Fruit fly (Drosophila melanogaster) whole organism, embryonic: ENCODE data around the gene CheB74a.

Source experiments
- Ada2b ChIP-seq: fragments of 200-800 bp; sonication (Bioruptor generic); IDR thresholded peaks from 2 replicates; pipeline ENCODE4 v1.3.6; 2022; ENCODE audit warnings: missing biosample characterization, missing genetic modification characterization
- B-H1 ChIP-seq: fragments of 200-800 bp; sonication (Bioruptor generic); IDR thresholded peaks from 3 replicates; pipeline ENCODE4 v1.3.6; 2022; ENCODE audit warnings: missing biosample characterization, missing genetic modification characterization
- CG10366 ChIP-seq: fragments of 200-800 bp; sonication (Bioruptor generic); IDR thresholded peaks from 2 replicates; pipeline ENCODE4 v1.3.6; 2022; ENCODE audit warnings: missing biosample characterization, missing genetic modification characterization
- CG11723 ChIP-seq: fragments of 200-800 bp; sonication (Bioruptor generic); optimal IDR thresholded peaks from 2 replicates; lab custom pipeline; 2017; ENCODE audit warnings: missing biosample characterization, mild to moderate bottlenecking, missing genetic modification characterization
- CG12659 ChIP-seq: fragments of 200-800 bp; sonication (Bioruptor generic); optimal IDR thresholded peaks from 3 replicates; lab custom pipeline; 2017; ENCODE audit warnings: mild to moderate bottlenecking, missing biosample characterization, missing genetic modification reagents, missing genetic modification characterization
- CG13123 ChIP-seq: fragments of 200-800 bp; sonication (Bioruptor generic); optimal IDR thresholded peaks from 2 replicates; lab custom pipeline; 2016; ENCODE audit warnings: missing biosample characterization, missing genetic modification characterization
- CG13287 ChIP-seq: fragments of 200-800 bp; sonication (Bioruptor generic); IDR thresholded peaks from 2 replicates; pipeline ENCODE4 v1.3.6; 2022; ENCODE audit warnings: missing biosample characterization, missing genetic modification characterization; ENCODE audit not compliant: partially characterized antibody
- CG14860 ChIP-seq: fragments of 200-800 bp; sonication (Bioruptor generic); IDR thresholded peaks from 3 replicates; pipeline ENCODE4 v1.3.6; 2022; ENCODE audit warnings: missing biosample characterization, missing genetic modification characterization; ENCODE audit not compliant: partially characterized antibody
- CG15011 ChIP-seq: fragments of 200-800 bp; sonication (Bioruptor generic); optimal IDR thresholded peaks from 3 replicates; lab custom pipeline; 2018; ENCODE audit warnings: missing biosample characterization, mild to moderate bottlenecking, missing genetic modification characterization
- CG15073 ChIP-seq: fragments of 200-800 bp; sonication (Bioruptor generic); optimal IDR thresholded peaks from 2 replicates; lab custom pipeline; 2016; ENCODE audit warnings: missing biosample characterization, missing genetic modification characterization
- CG15269 ChIP-seq: fragments of 200-800 bp; sonication (Bioruptor generic); optimal IDR thresholded peaks from 2 replicates; lab custom pipeline; 2018; ENCODE audit warnings: missing biosample characterization, mild to moderate bottlenecking, missing genetic modification characterization, moderate library complexity
- CG17359 ChIP-seq: fragments of 200-800 bp; sonication (Bioruptor generic); optimal IDR thresholded peaks from 3 replicates; lab custom pipeline; 2018; ENCODE audit warnings: missing biosample characterization, mild to moderate bottlenecking, missing genetic modification characterization, moderate library complexity
- CG17385 ChIP-seq: fragments of 200-800 bp; sonication (Bioruptor generic); optimal IDR thresholded peaks from 3 replicates; lab custom pipeline; 2018; ENCODE audit warnings: missing biosample characterization, mild to moderate bottlenecking, missing genetic modification characterization
- CG17802 ChIP-seq: fragments of 200-800 bp; sonication (Bioruptor generic); optimal IDR thresholded peaks from 2 replicates; lab custom pipeline; 2018; ENCODE audit warnings: missing biosample characterization, mild to moderate bottlenecking, missing genetic modification characterization, moderate library complexity
- CG17829 ChIP-seq: fragments of 200-800 bp; optimal IDR thresholded peaks from 2 replicates; lab custom pipeline; 2019; ENCODE audit warnings: missing biosample characterization, mild to moderate bottlenecking, missing genetic modification characterization, moderate library complexity
- CG1832 ChIP-seq: fragments of 200-800 bp; sonication (Bioruptor generic); optimal IDR thresholded peaks from 2 replicates; lab custom pipeline; 2017; ENCODE audit warnings: missing biosample characterization, mild to moderate bottlenecking, missing genetic modification characterization, inconsistent platforms
- CG30431 ChIP-seq: fragments of 200-800 bp; sonication (Bioruptor generic); optimal IDR thresholded peaks from 2 replicates; lab custom pipeline; 2017; ENCODE audit warnings: missing biosample characterization, missing genetic modification characterization
- CG4282 ChIP-seq: fragments of 200-800 bp; sonication (Bioruptor generic); optimal IDR thresholded peaks from 2 replicates; lab custom pipeline; 2016; ENCODE audit warnings: missing biosample characterization, missing genetic modification characterization
- CG6654 ChIP-seq: fragments of 200-800 bp; sonication (Bioruptor generic); optimal IDR thresholded peaks from 2 replicates; lab custom pipeline; 2017; ENCODE audit warnings: missing biosample characterization, mild to moderate bottlenecking, missing genetic modification characterization
- CG7786 ChIP-seq: fragments of 200-800 bp; sonication (Bioruptor generic); optimal IDR thresholded peaks from 2 replicates; lab custom pipeline; 2016; ENCODE audit warnings: missing biosample characterization, missing genetic modification characterization
- CG9727 ChIP-seq: fragments of 200-800 bp; sonication (Bioruptor generic); optimal IDR thresholded peaks from 3 replicates; lab custom pipeline; 2017; ENCODE audit warnings: missing biosample characterization, mild to moderate bottlenecking, missing genetic modification characterization
- Dfd ChIP-seq, 2 experiments: fragments of >200 bp; optimal IDR thresholded peaks; 2 replicates each; lab custom pipeline; 2017; ENCODE audit warnings: missing biosample characterization in 2 of 2, missing genetic modification characterization in 2 of 2
- HHEX ChIP-seq: fragments of 200-800 bp; sonication (Bioruptor generic); optimal IDR thresholded peaks from 3 replicates; lab custom pipeline; 2017; ENCODE audit warnings: missing biosample characterization, mild to moderate bottlenecking, missing genetic modification characterization, missing genetic modification reagents
- HmgZ ChIP-seq: fragments of 200-800 bp; sonication (Bioruptor generic); optimal IDR thresholded peaks from 2 replicates; lab custom pipeline; 2018; ENCODE audit warnings: missing biosample characterization, mild to moderate bottlenecking, missing genetic modification characterization
- Hsf ChIP-seq: fragments of 200-800 bp; sonication (Bioruptor generic); optimal IDR thresholded peaks from 3 replicates; lab custom pipeline; 2016; ENCODE audit warnings: missing biosample characterization, missing genetic modification characterization
- Scr ChIP-seq: fragments of 200-800 bp; sonication (Bioruptor generic); IDR thresholded peaks from 2 replicates; pipeline ENCODE4 v1.3.6; 2022; ENCODE audit warnings: missing biosample characterization, missing genetic modification characterization; ENCODE audit not compliant: partially characterized antibody
- Ssrp ChIP-seq: fragments of 200-800 bp; sonication (Bioruptor generic); optimal IDR thresholded peaks from 2 replicates; lab custom pipeline; 2018; ENCODE audit warnings: missing biosample characterization, mild to moderate bottlenecking, missing genetic modification characterization, moderate library complexity
- Tbp ChIP-seq: fragments of >200 bp; optimal IDR thresholded peaks from 2 replicates; lab custom pipeline; 2018; ENCODE audit warnings: missing biosample characterization, missing genetic modification characterization
- Trl ChIP-seq, 3 experiments: fragments of >200 bp in 2 of 3; fragments of 200-800 bp in 1 of 3; sonication (Bioruptor generic) in 1 of 3; optimal IDR thresholded peaks; 2 replicates in 1 of 3; 3 replicates in 2 of 3; lab custom pipeline; 2016 to 2017; ENCODE audit warnings: missing biosample characterization in 1 of 3, missing genetic modification characterization in 1 of 3
- bigmax ChIP-seq: fragments of 200-800 bp; sonication (Bioruptor generic); optimal IDR thresholded peaks from 2 replicates; lab custom pipeline; 2018; ENCODE audit warnings: missing biosample characterization, mild to moderate bottlenecking, missing genetic modification characterization
- br ChIP-seq: fragments of >200 bp; optimal IDR thresholded peaks from 2 replicates; lab custom pipeline; 2017
- ci ChIP-seq: fragments of 200-800 bp; sonication (Bioruptor generic); IDR thresholded peaks from 3 replicates; pipeline ENCODE4 v1.3.6; 2022; ENCODE audit warnings: missing biosample characterization, missing genetic modification characterization
- crc ChIP-seq: fragments of 200-800 bp; sonication (Bioruptor generic); optimal IDR thresholded peaks from 2 replicates; lab custom pipeline; 2016; ENCODE audit warnings: missing biosample characterization, missing genetic modification characterization
- dpn ChIP-seq, 2 experiments: fragments of 200-800 bp; sonication (Bioruptor generic); optimal IDR thresholded peaks; 3 replicates each; lab custom pipeline; 2016; ENCODE audit warnings: missing biosample characterization in 2 of 2, missing genetic modification characterization in 2 of 2
- fu2 ChIP-seq: fragments of 200-800 bp; sonication (Bioruptor generic); optimal IDR thresholded peaks from 2 replicates; lab custom pipeline; 2016; ENCODE audit warnings: missing biosample characterization, missing genetic modification characterization
- gro ChIP-seq: fragments of 200-800 bp; sonication (Bioruptor generic); optimal IDR thresholded peaks from 2 replicates; lab custom pipeline; 2016; ENCODE audit warnings: missing biosample characterization, missing genetic modification characterization
- gsb-n ChIP-seq: fragments of 200-800 bp; sonication (Bioruptor generic); optimal IDR thresholded peaks from 3 replicates; lab custom pipeline; 2018; ENCODE audit warnings: missing biosample characterization, mild to moderate bottlenecking, missing genetic modification characterization
- lilli ChIP-seq: fragments of 200-800 bp; sonication (Bioruptor generic); optimal IDR thresholded peaks from 3 replicates; lab custom pipeline; 2016; ENCODE audit warnings: missing biosample characterization, missing genetic modification characterization
- lola ChIP-seq, 3 experiments: fragments of >200 bp in 2 of 3; fragments of 200-800 bp in 1 of 3; sonication (Bioruptor generic) in 1 of 3; optimal IDR thresholded peaks; 2 replicates each; lab custom pipeline; 2017 to 2019; ENCODE audit warnings: missing biosample characterization in 3 of 3, missing genetic modification characterization in 3 of 3, mild to moderate bottlenecking in 1 of 3, moderate library complexity in 1 of 3
- mirr ChIP-seq: fragments of 200-800 bp; sonication (Bioruptor generic); optimal IDR thresholded peaks from 3 replicates; lab custom pipeline; 2018; ENCODE audit warnings: missing biosample characterization, mild to moderate bottlenecking, missing genetic modification characterization
- mld ChIP-seq: fragments of 200-800 bp; sonication (Bioruptor generic); IDR thresholded peaks from 3 replicates; pipeline ENCODE4 v1.3.6; 2022; ENCODE audit warnings: missing biosample characterization, missing genetic modification characterization; ENCODE audit not compliant: partially characterized antibody
- org-1 ChIP-seq: fragments of 200-800 bp; sonication (Bioruptor generic); optimal IDR thresholded peaks from 2 replicates; lab custom pipeline; 2017; ENCODE audit warnings: missing biosample characterization, missing genetic modification characterization
- p53 ChIP-seq: fragments of 200-800 bp; sonication (Bioruptor generic); optimal IDR thresholded peaks from 2 replicates; lab custom pipeline; 2016; ENCODE audit warnings: missing biosample characterization, missing genetic modification characterization
- ranshi ChIP-seq: fragments of 200-800 bp; sonication (Bioruptor generic); IDR thresholded peaks from 2 replicates; pipeline ENCODE4 v1.3.6; 2022; ENCODE audit warnings: missing biosample characterization, missing genetic modification characterization
- ssp ChIP-seq: fragments of 200-800 bp; sonication (Bioruptor generic); IDR thresholded peaks from 2 replicates; pipeline ENCODE4 v1.3.6; 2022; ENCODE audit warnings: missing biosample characterization, missing genetic modification characterization
- tap ChIP-seq: fragments of 200-800 bp; optimal IDR thresholded peaks from 3 replicates; lab custom pipeline; 2019; ENCODE audit warnings: missing biosample characterization, mild to moderate bottlenecking, missing genetic modification characterization, moderate library complexity
- vnd ChIP-seq: fragments of 200-800 bp; sonication (Bioruptor generic); IDR thresholded peaks from 3 replicates; pipeline ENCODE4 v1.3.6; 2022; ENCODE audit warnings: missing biosample characterization, missing genetic modification characterization; ENCODE audit not compliant: partially characterized antibody

CheB74a gene

DNA sequence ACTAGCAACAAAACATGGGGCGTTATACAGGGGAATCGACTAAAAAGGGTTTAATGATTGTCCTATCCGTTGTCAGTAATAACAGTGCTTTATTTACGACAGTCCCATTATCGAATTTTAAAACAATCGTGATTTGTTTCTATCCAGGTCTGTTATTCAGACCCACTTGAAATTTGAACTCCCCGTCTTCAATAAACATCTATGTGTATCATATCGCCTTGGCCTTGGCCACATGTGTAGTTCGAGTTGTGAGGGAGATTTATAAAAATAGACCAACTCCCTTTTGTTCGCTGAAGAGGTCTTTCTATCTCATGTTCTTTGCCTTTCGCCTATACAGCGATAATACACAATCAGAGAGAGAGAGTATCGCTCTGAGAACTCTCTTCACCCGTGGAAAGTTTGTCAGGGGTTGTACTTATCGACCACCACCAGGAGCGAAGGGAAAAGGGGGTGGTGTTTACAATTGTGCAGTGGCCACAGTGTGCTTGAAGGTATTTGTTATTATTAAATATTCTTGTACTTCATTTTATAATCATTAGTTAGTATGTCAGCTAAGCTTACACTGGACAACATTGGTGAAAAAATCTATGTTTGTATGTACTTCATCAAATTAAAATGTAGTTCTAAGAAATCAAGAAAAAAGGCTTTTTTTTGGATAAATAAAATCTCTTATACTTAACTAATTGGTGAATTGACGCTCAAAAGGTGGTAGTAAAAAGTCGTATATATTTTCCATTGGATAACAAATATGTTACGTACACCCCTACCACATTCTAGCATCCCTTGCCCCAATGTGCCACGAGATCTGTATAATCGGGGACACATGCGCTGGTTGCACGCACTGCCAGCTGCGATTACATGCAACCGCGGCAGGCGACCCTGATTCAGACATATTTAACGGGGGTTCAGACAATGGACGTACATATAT lies 37.8 kb upstream of the CheB74a start (continued):
- TF ChIP-seq CG1832 (GFP tag; lab: Kevin White, UChicago) (no peak), CG10366 (GFP tag; lab: Robert Waterston, UW) (peak; percentile 49; the same call in 1 of the 2 replicates), CG30431 (GFP tag; lab: Kevin White, UChicago) (peak; percentile 77), dpn (GFP tag; optimal IDR thresholded peaks at IDR 0.05; lab: Kevin White, UChicago) (peak; percentile 34 to 67), vnd (no peak), CG7786 (GFP tag; lab: Kevin White, UChicago) (peak; percentile 15), lilli (GFP tag; lab: Kevin White, UChicago) (peak; percentile 45), Hsf (GFP tag; lab: Kevin White, UChicago) (peak; percentile 73), crc (no peak), Dfd (GFP tag; optimal IDR thresholded peaks at IDR 0.05; lab: Kevin White, UChicago) (no peak), ssp (GFP tag; lab: Robert Waterston, UW) (peak; percentile 38; the same call in 1 of the 2 replicates), CG4282 (GFP tag; lab: Kevin White, UChicago) (peak; percentile 68), ranshi (GFP tag; lab: Robert Waterston, UW) (peak; percentile 26; the same call in 1 of the 2 replicates), Ada2b (GFP tag; lab: Robert Waterston, UW) (peak; percentile 37; the same call in 1 of the 2 replicates), B-H1 (GFP tag; lab: Robert Waterston, UW) (peak; percentile 54; the same call in 2 of the 3 replicates), mirr (no peak), gsb-n (tag; lab: Kevin White, UChicago) (peak; percentile 90), HmgZ (tag; lab: Kevin White, UChicago) (peak; percentile 23), CG9727 (GFP tag; lab: Kevin White, UChicago) (peak; percentile 93), CG11723 (GFP tag; lab: Kevin White, UChicago) (peak; percentile 69), org-1 (peak; percentile 74), Ssrp (tag; lab: Kevin White, UChicago) (peak; percentile 85), CG12659 (peak; percentile 69), bigmax (GFP tag; lab: Kevin White, UChicago) (no peak), CG15011 (GFP tag; lab: Kevin White, UChicago) (peak; percentile 62), p53 (GFP tag; lab: Kevin White, UChicago) (no peak), CG15073 (GFP tag; lab: Kevin White, UChicago) (no peak), ci (GFP tag; lab: Robert Waterston, UW) (0 out of 3 replicates have a peak, but pooled peaks have one; percentile 13), br (lab: Kevin White, UChicago) (no peak), CG13123 (peak; percentile 39), lola (GFP tag; optimal IDR thresholded peaks at IDR 0.05; lab: Kevin White, UChicago) (peak in 1 of 3 experiments; percentile 96), CG17359 (peak; percentile 69), Scr (GFP tag; lab: Robert Waterston, UW) (no peak), CG6654 (GFP tag; lab: Kevin White, UChicago) (peak; percentile 75), Tbp (no peak), mld (GFP tag; lab: Robert Waterston, UW) (no peak), CG15269 (tag; lab: Kevin White, UChicago) (peak; percentile 42), tap (tag; lab: Kevin White, UChicago) (peak; percentile 56), CG17829 (tag; lab: Kevin White, UChicago) (peak; percentile 92), gro (GFP tag; lab: Kevin White, UChicago) (no peak), Trl (optimal IDR thresholded peaks at IDR 0.05; lab: Kevin White, UChicago) (peak in 1 of 2 experiments; percentile 63), Trl (GFP tag; optimal IDR thresholded peaks at IDR 0.05; lab: Kevin White, UChicago) (peak; percentile 56), CG14860 (no peak), HHEX (GFP tag; lab: Kevin White, UChicago) (peak; percentile 69), CG17802 (tag; lab: Kevin White, UChicago) (peak; percentile 44), fu2 (no peak), CG13287 (GFP tag; lab: Robert Waterston, UW) (no peak), CG17385 (peak; percentile 70)
